Worm (Caenorhabditis elegans): ENCODE measurements around the gene C53B4.2.

C53B4.2 gene

ce11 chrIV:8978047-8978446 is 12.1 kb downstream of the C53B4.2 start:
- TF ChIP-seq attf-5 (GFP tag; optimal IDR thresholded peaks at IDR 0.05): no peak
- no peak for TF ChIP-seq hsf-1 (GFP tag; IDR thresholded peaks at IDR 0.05)
- no peak for TF ChIP-seq C06A6.2 (GFP tag; conservative IDR thresholded peaks at IDR 0.05)
- TF ChIP-seq unc-130 (GFP tag; optimal IDR thresholded peaks at IDR 0.05): no peak
- no peak for TF ChIP-seq Y67H2A.10 (GFP tag; conservative IDR thresholded peaks at IDR 0.05)
- TF ChIP-seq ztf-22 (GFP tag; optimal IDR thresholded peaks at IDR 0.05): no peak
- no peak for TF ChIP-seq F57A8.1 (GFP tag; optimal IDR thresholded peaks at IDR 0.05)
- no peak for TF ChIP-seq somi-1 (GFP tag; optimal IDR thresholded peaks at IDR 0.05)
- no peak for TF ChIP-seq F22D6.2 (tag; optimal IDR thresholded peaks at IDR 0.05)

ce11 chrIV:8979062-8979612 is 13.2 kb downstream of the C53B4.2 start:
- TF ChIP-seq B0019.2 (GFP tag; conservative IDR thresholded peaks at IDR 0.05) (no peak), D2030.7 (GFP tag; IDR thresholded peaks at IDR 0.05) (no peak), ztf-26 (tag; optimal IDR thresholded peaks at IDR 0.05) (peak; percentile 5), nhr-179 (tag; optimal IDR thresholded peaks at IDR 0.05) (no peak), lin-40 (tag; optimal IDR thresholded peaks at IDR 0.05) (no peak), tbx-9 (tag; optimal IDR thresholded peaks at IDR 0.05; ENCODE audit: borderline replicate concordance) (no peak), F52B5.7 (tag; optimal IDR thresholded peaks at IDR 0.05) (peak; percentile 9), madf-6 (GFP tag; IDR thresholded peaks at IDR 0.05) (no peak), egl-18 (GFP tag; IDR thresholded peaks at IDR 0.05) (no peak), B0336.3 (GFP tag; IDR thresholded peaks at IDR 0.05) (no peak), F22D6.2 (tag; optimal IDR thresholded peaks at IDR 0.05) (no peak), dox-1 (GFP tag; IDR thresholded peaks at IDR 0.05) (0 out of 2 replicates have a peak, but pooled peaks have one; percentile 16), ekl-4 (GFP tag; IDR thresholded peaks at IDR 0.05) (0 out of 2 replicates have a peak, but pooled peaks have one; percentile 8), hrde-1 (tag; optimal IDR thresholded peaks at IDR 0.05; ENCODE audit: borderline replicate concordance) (peak; percentile 0), egrh-3 (GFP tag; IDR thresholded peaks at IDR 0.05) (peak; percentile 68; the same call in 1 of the 2 replicates), ztf-6 (GFP tag; IDR thresholded peaks at IDR 0.05) (no peak), dpff-1 (tag; optimal IDR thresholded peaks at IDR 0.05) (no peak), lir-1 (GFP tag; conservative IDR thresholded peaks at IDR 0.05) (no peak), nhr-27 (tag; optimal IDR thresholded peaks at IDR 0.05) (peak; percentile 64), K11D2.4 (GFP tag; IDR thresholded peaks at IDR 0.05) (no peak), lin-26 (GFP tag; IDR thresholded peaks at IDR 0.05) (0 out of 2 replicates have a peak, but pooled peaks have one; percentile 30), mcd-1 (GFP tag; IDR thresholded peaks at IDR 0.05) (peak; percentile 26; the same call in 1 of the 2 replicates), zfh-2 (GFP tag; conservative IDR thresholded peaks at IDR 0.05) (peak; percentile 85; the same call in 1 of the 2 replicates)

ce11 chrIV:8979695-8980094 is 13.7 kb downstream of the C53B4.2 start, which contains the start of gene col-119:
Gene col-119, minus strand, starts transcription at chrIV:8979795.
- no peak for TF ChIP-seq ceh-27 (GFP tag; optimal IDR thresholded peaks at IDR 0.05)
- TF ChIP-seq lin-40 (tag; optimal IDR thresholded peaks at IDR 0.05): peak; percentile 34
- TF ChIP-seq mes-4 (tag; optimal IDR thresholded peaks at IDR 0.05): no peak
- TF ChIP-seq efl-1 (GFP tag; optimal IDR thresholded peaks at IDR 0.05): no peak
- no peak for TF ChIP-seq F57A8.1 (GFP tag; optimal IDR thresholded peaks at IDR 0.05)
- peak; percentile 0 for TF ChIP-seq nhr-80 (tag; optimal IDR thresholded peaks at IDR 0.05)
- TF ChIP-seq rec-8 (tag; optimal IDR thresholded peaks at IDR 0.05): no peak
- no peak for TF ChIP-seq Y56A3A.18 (GFP tag; IDR thresholded peaks at IDR 0.05)
- no peak for TF ChIP-seq madf-8 (GFP tag; conservative IDR thresholded peaks at IDR 0.05)

Data from whole organism, young adult.